Fruit fly (Drosophila melanogaster): Measurements from ENCODE around the gene CG6013.

CG6013 gene

dm6 chr3R:18987428-18988416 lies 43.6 kb upstream of the CG6013 start (continued):
- TF ChIP-seq HLH54F (GFP tag; optimal IDR thresholded peaks at IDR 0.05) = no peak
- TF ChIP-seq MESR4 (GFP tag; optimal IDR thresholded peaks at IDR 0.05) = no peak
- TF ChIP-seq CG10366 (GFP tag; IDR thresholded peaks at IDR 0.05) = no peak
- TF ChIP-seq pros (GFP tag; optimal IDR thresholded peaks at IDR 0.05) = peak; percentile 15
- peak; percentile 51 for TF ChIP-seq CG10979 (tag; optimal IDR thresholded peaks at IDR 0.05)
- no peak for TF ChIP-seq Dbx (GFP tag; IDR thresholded peaks at IDR 0.05)
- TF ChIP-seq CG11093 (GFP tag; IDR thresholded peaks at IDR 0.05) = no peak
- TF ChIP-seq Ada2b (GFP tag; IDR thresholded peaks at IDR 0.05) = no peak
- no peak for TF ChIP-seq Dip2 (GFP tag; IDR thresholded peaks at IDR 0.05)
- TF ChIP-seq nerfin-1 (tag; optimal IDR thresholded peaks at IDR 0.05) = no peak
- no peak for TF ChIP-seq Dek (tag; optimal IDR thresholded peaks at IDR 0.05)
- TF ChIP-seq CG3847 (GFP tag; IDR thresholded peaks at IDR 0.05) = no peak
- no peak for TF ChIP-seq Ets97D (GFP tag; optimal IDR thresholded peaks at IDR 0.05)
- peak; percentile 36 for TF ChIP-seq CG18262 (tag; optimal IDR thresholded peaks at IDR 0.05)
- TF ChIP-seq gt (GFP tag; IDR thresholded peaks at IDR 0.05) = no peak
- TF ChIP-seq ap (GFP tag; IDR thresholded peaks at IDR 0.05) = no peak
- no peak for TF ChIP-seq CG13296 (GFP tag; optimal IDR thresholded peaks at IDR 0.05)
- TF ChIP-seq CG9876 (GFP tag; optimal IDR thresholded peaks at IDR 0.05) = no peak
- no peak for TF ChIP-seq shn (GFP tag; optimal IDR thresholded peaks at IDR 0.05)
- TF ChIP-seq lola (GFP tag; optimal IDR thresholded peaks at IDR 0.05) = peak in 1 of 3 experiments; percentile 39
- TF ChIP-seq bowl (GFP tag; IDR thresholded peaks at IDR 0.05) = no peak
- TF ChIP-seq Blimp-1 (GFP tag; optimal IDR thresholded peaks at IDR 0.05) = peak; percentile 37
- TF ChIP-seq pb (GFP tag; optimal IDR thresholded peaks at IDR 0.05) = peak; percentile 49
- peak; percentile 75 for TF ChIP-seq kni (GFP tag; optimal IDR thresholded peaks at IDR 0.05)
- TF ChIP-seq abd-A (tag; optimal IDR thresholded peaks at IDR 0.05) = peak; percentile 42
- TF ChIP-seq gro (GFP tag; optimal IDR thresholded peaks at IDR 0.05) = no peak
- TF ChIP-seq ato (GFP tag; IDR thresholded peaks at IDR 0.05; ENCODE audit: partially characterized antibody) = no peak
- no peak for TF ChIP-seq Poxn (GFP tag; IDR thresholded peaks at IDR 0.05)
- TF ChIP-seq CG31224 (GFP tag; IDR thresholded peaks at IDR 0.05) = no peak
- TF ChIP-seq CG2199 (GFP tag; IDR thresholded peaks at IDR 0.05) = peak; percentile 92
- TF ChIP-seq cwo (GFP tag; optimal IDR thresholded peaks at IDR 0.05) = peak; percentile 16
- TF ChIP-seq crp (GFP tag; optimal IDR thresholded peaks at IDR 0.05) = no peak
- TF ChIP-seq tll (GFP tag; optimal IDR thresholded peaks at IDR 0.05) = no peak
- no peak for TF ChIP-seq NC2α (GFP tag; optimal IDR thresholded peaks at IDR 0.05)
- TF ChIP-seq CG30403 (GFP tag; optimal IDR thresholded peaks at IDR 0.05) = no peak
- no peak for TF ChIP-seq Fer2 (tag; optimal IDR thresholded peaks at IDR 0.05)
- peak; percentile 5 for TF ChIP-seq CG1603 (tag; optimal IDR thresholded peaks at IDR 0.05)
- peak; percentile 18 for TF ChIP-seq CG4707 (GFP tag; optimal IDR thresholded peaks at IDR 0.05)
- TF ChIP-seq Fer1 (GFP tag; optimal IDR thresholded peaks at IDR 0.05) = peak; percentile 42
- TF ChIP-seq CkIIα-i1 (GFP tag; IDR thresholded peaks at IDR 0.05) = no peak
- no peak for TF ChIP-seq CG14860 (GFP tag; IDR thresholded peaks at IDR 0.05; ENCODE audit: partially characterized antibody)
- TF ChIP-seq ro (GFP tag; IDR thresholded peaks at IDR 0.05) = no peak
- peak; percentile 28; the same call in 1 of the 2 replicates for TF ChIP-seq CG32772 (GFP tag; IDR thresholded peaks at IDR 0.05)
- TF ChIP-seq CG14014 (GFP tag; IDR thresholded peaks at IDR 0.05) = no peak
- no peak for TF ChIP-seq CG13287 (GFP tag; IDR thresholded peaks at IDR 0.05; ENCODE audit: partially characterized antibody)
- no peak for TF ChIP-seq CG7372 (GFP tag; IDR thresholded peaks at IDR 0.05)
- peak; percentile 95 for TF ChIP-seq twi (tag; optimal IDR thresholded peaks at IDR 0.05)
- peak; percentile 16; the same call in 1 of the 2 replicates for TF ChIP-seq CG17328 (GFP tag; IDR thresholded peaks at IDR 0.05)

All from whole organism, embryonic.